Worm (Caenorhabditis elegans): ENCODE measurements around the gene F31F4.17.

F31F4.17 gene

DNA sequence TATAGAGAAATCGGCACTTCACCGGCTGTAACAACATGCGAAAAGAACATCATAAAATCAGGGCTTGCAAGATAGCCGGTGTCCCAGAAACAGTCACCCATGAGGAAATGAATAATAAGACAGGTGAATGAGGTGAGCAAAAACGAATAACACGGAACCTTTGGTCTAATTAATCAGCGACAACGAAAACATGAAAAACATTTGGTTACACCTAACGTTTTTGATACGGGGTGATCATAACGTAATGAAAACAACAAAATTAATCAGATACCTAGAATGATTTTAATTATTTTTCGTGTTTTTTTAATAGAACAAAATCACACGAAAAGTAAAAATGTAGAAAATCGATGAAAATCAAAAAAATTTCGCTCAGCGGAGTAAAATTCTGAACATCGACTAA lies 4.3 kb downstream of the F31F4.17 start, which contains the start of gene srh-245:
Gene srh-245, minus strand, starts transcription at position 101 of the 400 bp plus-strand sequence.
- TF ChIP-seq sptf-1 (tag; optimal IDR thresholded peaks at IDR 0.05), result no peak
- TF ChIP-seq cnd-1 (tag; optimal IDR thresholded peaks at IDR 0.05), result no peak
- no peak for TF ChIP-seq hlh-1 (tag; optimal IDR thresholded peaks at IDR 0.05)
- no peak for TF ChIP-seq mls-2 (tag; optimal IDR thresholded peaks at IDR 0.05)
- TF ChIP-seq snpc-4 (tag; optimal IDR thresholded peaks at IDR 0.05), result no peak
- TF ChIP-seq nhr-28 (tag; optimal IDR thresholded peaks at IDR 0.05), result no peak
- no peak for TF ChIP-seq ceh-43 (GFP tag; optimal IDR thresholded peaks at IDR 0.05)
- TF ChIP-seq unc-120 (tag; optimal IDR thresholded peaks at IDR 0.05; ENCODE audit: poor library complexity, severe bottlenecking), result no peak
- TF ChIP-seq blmp-1 (tag; optimal IDR thresholded peaks at IDR 0.05), result no peak
- TF ChIP-seq nhr-237 (tag; optimal IDR thresholded peaks at IDR 0.05), result no peak

DNA sequence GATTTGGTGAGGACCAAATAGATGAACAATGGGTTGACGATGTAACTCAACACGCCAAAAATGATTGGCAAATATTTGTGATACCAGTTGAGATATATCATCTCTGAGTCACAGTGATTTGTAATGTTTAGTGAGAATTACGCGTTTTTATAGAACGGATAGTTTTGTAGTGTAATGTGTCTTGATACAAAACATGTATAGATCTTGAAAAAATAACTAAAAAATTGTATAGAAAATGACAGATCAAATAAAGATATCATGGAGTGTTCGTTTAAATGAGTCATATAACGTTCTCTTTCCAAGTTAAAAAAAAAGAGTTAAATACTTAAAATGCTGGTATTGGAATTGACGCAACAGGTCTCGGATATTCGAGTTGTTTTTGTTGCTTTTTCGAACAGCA lies 5.7 kb downstream of the F31F4.17 start, which contains the start of gene srj-6:
Gene srj-6, minus strand, starts transcription at position 101 of the 400 bp plus-strand sequence.
- TF ChIP-seq snpc-4 (tag; optimal IDR thresholded peaks at IDR 0.05), result no peak
- TF ChIP-seq elt-1 (tag; optimal IDR thresholded peaks at IDR 0.05; ENCODE audit: borderline replicate concordance, insufficient read depth), result no peak
- TF ChIP-seq nhr-28 (tag; optimal IDR thresholded peaks at IDR 0.05), result no peak
- TF ChIP-seq nhr-12 (tag; optimal IDR thresholded peaks at IDR 0.05), result no peak
- TF ChIP-seq pha-4 (tag; optimal IDR thresholded peaks at IDR 0.05), result no peak
- no peak for TF ChIP-seq drap-1 (GFP tag; optimal IDR thresholded peaks at IDR 0.05)
- TF ChIP-seq bed-3 (GFP tag; optimal IDR thresholded peaks at IDR 0.05), result no peak
- no peak for TF ChIP-seq hlh-1 (tag; optimal IDR thresholded peaks at IDR 0.05)
- TF ChIP-seq ham-2 (GFP tag; optimal IDR thresholded peaks at IDR 0.05), result no peak
- no peak for TF ChIP-seq ceh-83 (GFP tag; optimal IDR thresholded peaks at IDR 0.05)
- TF ChIP-seq ceh-39 (tag; optimal IDR thresholded peaks at IDR 0.05), result no peak
- no peak for TF ChIP-seq zip-8 (tag; optimal IDR thresholded peaks at IDR 0.05)
- TF ChIP-seq lin-32 (GFP tag; optimal IDR thresholded peaks at IDR 0.05), result no peak
- TF ChIP-seq sptf-1 (tag; optimal IDR thresholded peaks at IDR 0.05), result no peak
- no peak for TF ChIP-seq blmp-1 (tag; optimal IDR thresholded peaks at IDR 0.05)
- no peak for TF ChIP-seq mep-1 (tag; optimal IDR thresholded peaks at IDR 0.05)
- no peak for TF ChIP-seq unc-120 (tag; optimal IDR thresholded peaks at IDR 0.05; ENCODE audit: poor library complexity, severe bottlenecking)
- TF ChIP-seq lin-13 (tag; optimal IDR thresholded peaks at IDR 0.05), result no peak
- no peak for TF ChIP-seq nhr-76 (tag; optimal IDR thresholded peaks at IDR 0.05)

DNA sequence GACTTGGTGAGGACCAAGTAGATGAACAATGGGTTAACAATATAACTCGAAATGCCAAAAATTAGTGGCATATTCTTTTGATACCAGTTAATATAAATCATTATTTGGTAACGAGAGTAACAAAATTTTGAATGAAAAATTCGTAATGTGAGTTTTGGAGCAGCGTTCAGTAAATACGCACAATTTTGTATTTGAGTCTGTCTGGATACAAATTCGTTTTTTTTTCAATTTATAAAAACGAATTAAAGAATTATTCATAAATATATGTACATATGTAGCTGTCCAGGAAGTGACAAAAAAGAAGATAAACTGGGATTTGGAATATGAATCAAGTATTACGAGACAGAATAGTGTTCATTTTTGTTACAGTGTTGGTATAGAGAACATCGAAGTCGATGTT lies 7.2 kb downstream of the F31F4.17 start, which contains the start of gene srj-5:
Gene srj-5, minus strand, starts transcription at position 101 of the 400 bp plus-strand sequence.
- no peak for TF ChIP-seq mab-5 (tag; optimal IDR thresholded peaks at IDR 0.05)
- TF ChIP-seq snpc-4 (tag; optimal IDR thresholded peaks at IDR 0.05), result no peak
- TF ChIP-seq cnd-1 (tag; optimal IDR thresholded peaks at IDR 0.05), result no peak
- no peak for TF ChIP-seq lin-13 (tag; optimal IDR thresholded peaks at IDR 0.05)
- TF ChIP-seq unc-39 (tag; optimal IDR thresholded peaks at IDR 0.05), result no peak

DNA sequence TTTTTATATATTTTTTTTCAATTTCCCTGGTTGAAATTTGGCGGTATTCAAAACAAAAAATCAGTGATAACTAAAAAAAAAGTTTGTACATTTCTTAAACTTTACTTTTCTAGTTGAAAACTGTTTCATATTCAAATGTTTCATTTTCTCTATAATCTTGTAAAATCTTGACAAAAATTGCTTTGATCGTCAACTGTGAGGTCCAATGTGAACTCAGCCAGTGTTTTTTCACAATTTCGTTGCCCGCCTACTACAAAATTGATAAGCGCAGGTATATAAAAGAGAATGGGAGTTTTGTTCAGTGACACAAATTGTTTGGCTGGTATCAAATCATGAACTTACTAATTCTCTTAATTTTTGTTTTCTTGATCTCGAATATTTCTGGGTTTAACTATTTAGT lies 13.2 kb downstream of the F31F4.17 start, which contains the start of gene ugt-42:
Gene ugt-42, plus strand, starts transcription at position 301 of the 400 bp plus-strand sequence.
- TF ChIP-seq lin-13 (tag; optimal IDR thresholded peaks at IDR 0.05) (no peak), hlh-1 (tag; optimal IDR thresholded peaks at IDR 0.05) (no peak), ztf-11 (tag; optimal IDR thresholded peaks at IDR 0.05) (no peak), snpc-4 (tag; optimal IDR thresholded peaks at IDR 0.05) (no peak), nhr-237 (tag; optimal IDR thresholded peaks at IDR 0.05) (no peak), ces-1 (GFP tag; optimal IDR thresholded peaks at IDR 0.05) (no peak), pha-4 (tag; optimal IDR thresholded peaks at IDR 0.05) (no peak), tbx-8 (GFP tag; optimal IDR thresholded peaks at IDR 0.05) (no peak), lin-32 (GFP tag; optimal IDR thresholded peaks at IDR 0.05) (no peak), unc-120 (tag; optimal IDR thresholded peaks at IDR 0.05; ENCODE audit: poor library complexity, severe bottlenecking) (no peak), drap-1 (GFP tag; optimal IDR thresholded peaks at IDR 0.05) (no peak), lsy-2 (tag; optimal IDR thresholded peaks at IDR 0.05) (no peak), nhr-12 (tag; optimal IDR thresholded peaks at IDR 0.05) (no peak), elt-1 (tag; optimal IDR thresholded peaks at IDR 0.05; ENCODE audit: borderline replicate concordance, insufficient read depth) (no peak), sem-2 (GFP tag; optimal IDR thresholded peaks at IDR 0.05) (no peak)

DNA sequence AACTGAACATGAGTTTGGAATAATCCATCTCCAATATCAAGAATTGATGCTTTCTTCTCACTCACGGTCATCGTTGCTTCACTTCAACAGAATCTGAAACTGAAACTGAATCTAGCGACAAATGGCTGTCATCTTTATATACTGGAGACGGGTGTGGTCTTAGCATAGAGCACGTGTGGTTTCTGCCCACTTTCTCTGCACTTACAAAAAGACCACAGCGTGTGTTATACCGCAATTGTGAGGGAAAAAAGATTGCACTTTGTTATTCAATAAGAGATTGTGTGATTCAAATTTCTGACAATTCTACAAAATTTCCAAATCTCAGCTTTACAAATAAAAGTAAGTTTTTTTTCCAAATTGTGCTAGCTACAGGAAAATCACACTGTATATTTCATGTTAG lies 14.0 kb downstream of the F31F4.17 start, which contains the start of gene F48G7.12:
Gene F48G7.12, minus strand, starts transcription at position 101 of the 400 bp plus-strand sequence.
- TF ChIP-seq mep-1 (tag; optimal IDR thresholded peaks at IDR 0.05) (no peak), blmp-1 (tag; optimal IDR thresholded peaks at IDR 0.05) (no peak), bed-3 (GFP tag; optimal IDR thresholded peaks at IDR 0.05) (no peak), mab-5 (tag; optimal IDR thresholded peaks at IDR 0.05) (no peak), nhr-28 (tag; optimal IDR thresholded peaks at IDR 0.05) (no peak), flh-1 (GFP tag; optimal IDR thresholded peaks at IDR 0.05) (no peak), tbx-8 (GFP tag; optimal IDR thresholded peaks at IDR 0.05) (no peak), nhr-12 (tag; optimal IDR thresholded peaks at IDR 0.05) (no peak), ceh-83 (GFP tag; optimal IDR thresholded peaks at IDR 0.05) (no peak), sptf-1 (tag; optimal IDR thresholded peaks at IDR 0.05) (no peak), lin-32 (GFP tag; optimal IDR thresholded peaks at IDR 0.05) (no peak), unc-39 (tag; optimal IDR thresholded peaks at IDR 0.05) (no peak), nhr-237 (tag; optimal IDR thresholded peaks at IDR 0.05) (no peak), elt-3 (tag; optimal IDR thresholded peaks at IDR 0.05) (no peak), lin-13 (tag; optimal IDR thresholded peaks at IDR 0.05) (no peak)
